Fruit fly (Drosophila melanogaster) S2 (cell line): Measurements from ENCODE around the gene Ir67b.

ENCODE experiments used
- CG8478 ChIP-seq: fragments of >200 bp; optimal IDR thresholded peaks from 2 replicates; lab custom pipeline; 2018
- CTCF ChIP-seq, 2 experiments: fragments of >200 bp; optimal IDR thresholded peaks; 2 replicates each; lab custom pipeline; 2018

DNA sequence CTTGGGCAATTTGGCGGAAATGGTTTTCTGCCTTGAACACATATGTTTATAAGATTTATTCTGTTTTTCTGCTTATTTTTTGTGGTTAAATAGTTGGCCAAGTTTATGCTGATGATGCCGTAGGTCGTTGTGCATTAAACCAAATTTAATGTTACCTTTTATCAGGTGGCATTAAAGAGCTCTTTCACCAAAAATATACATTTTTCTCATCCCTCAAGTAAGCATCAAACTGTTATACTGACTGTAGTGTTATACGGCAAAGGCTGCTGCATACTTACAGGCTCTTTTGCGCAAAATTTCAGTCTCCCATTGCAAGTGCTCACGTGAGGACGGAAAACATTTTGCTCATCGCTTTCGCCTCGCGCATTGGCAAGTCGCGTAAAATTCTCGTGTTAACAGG lies 49.3 kb upstream of the Ir67b start, which contains the start of gene Rbfox1:
- TF ChIP-seq CG8478 (lab: Kevin White, UChicago): no peak
- no peak for TF ChIP-seq CTCF (optimal IDR thresholded peaks at IDR 0.05; lab: Kevin White, UChicago)
